Worm (Caenorhabditis elegans): Measurements from ENCODE around the gene osm-10.

The osm-10 gene

DNA sequence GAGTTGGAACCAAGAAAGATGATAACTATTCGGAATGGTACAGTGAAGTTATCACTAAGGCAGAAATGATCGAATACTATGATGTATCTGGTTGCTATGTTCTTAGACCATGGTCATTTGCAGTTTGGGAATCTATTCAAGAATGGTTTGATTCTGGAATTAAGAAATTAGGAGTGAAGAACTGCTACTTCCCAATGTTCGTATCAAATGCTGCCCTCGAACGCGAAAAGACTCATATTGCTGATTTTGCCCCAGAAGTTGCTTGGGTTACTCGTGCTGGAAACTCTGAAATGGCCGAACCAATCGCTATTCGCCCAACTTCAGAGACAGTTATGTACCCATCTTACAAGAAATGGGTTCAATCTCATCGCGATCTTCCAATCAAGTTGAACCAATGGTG lies 3.7 kb upstream of the osm-10 start:
- no peak for TF ChIP-seq pbrm-1 (GFP tag; IDR thresholded peaks at IDR 0.05)
- TF ChIP-seq nfya-2 (GFP tag; IDR thresholded peaks at IDR 0.05): no peak
- no peak for TF ChIP-seq hmg-1.2 (GFP tag; IDR thresholded peaks at IDR 0.05)
- TF ChIP-seq nhr-27 (tag; optimal IDR thresholded peaks at IDR 0.05): no peak
- TF ChIP-seq hlh-12 (tag; optimal IDR thresholded peaks at IDR 0.05): no peak
- TF ChIP-seq sdz-38 (tag; optimal IDR thresholded peaks at IDR 0.05): no peak
- no peak for TF ChIP-seq F10E7.11 (tag; optimal IDR thresholded peaks at IDR 0.05)
- TF ChIP-seq F52B5.7 (tag; optimal IDR thresholded peaks at IDR 0.05): no peak
- TF ChIP-seq lsy-27 (tag; optimal IDR thresholded peaks at IDR 0.05; ENCODE audit: borderline replicate concordance, insufficient read depth): no peak
- TF ChIP-seq nhr-120 (GFP tag; IDR thresholded peaks at IDR 0.05): no peak
- no peak for TF ChIP-seq lsl-1 (GFP tag; optimal IDR thresholded peaks at IDR 0.05)
- no peak for TF ChIP-seq nhr-80 (tag; optimal IDR thresholded peaks at IDR 0.05)
- TF ChIP-seq nfyb-1 (GFP tag; IDR thresholded peaks at IDR 0.05): no peak
- TF ChIP-seq mes-4 (tag; optimal IDR thresholded peaks at IDR 0.05): no peak
- no peak for TF ChIP-seq ceh-100 (GFP tag; IDR thresholded peaks at IDR 0.05)
- no peak for TF ChIP-seq bed-2 (GFP tag; IDR thresholded peaks at IDR 0.05)
- no peak for TF ChIP-seq ceh-91 (GFP tag; IDR thresholded peaks at IDR 0.05)
- no peak for TF ChIP-seq F57C9.4 (tag; optimal IDR thresholded peaks at IDR 0.05)
- no peak for TF ChIP-seq aptf-3 (GFP tag; IDR thresholded peaks at IDR 0.05)

DNA sequence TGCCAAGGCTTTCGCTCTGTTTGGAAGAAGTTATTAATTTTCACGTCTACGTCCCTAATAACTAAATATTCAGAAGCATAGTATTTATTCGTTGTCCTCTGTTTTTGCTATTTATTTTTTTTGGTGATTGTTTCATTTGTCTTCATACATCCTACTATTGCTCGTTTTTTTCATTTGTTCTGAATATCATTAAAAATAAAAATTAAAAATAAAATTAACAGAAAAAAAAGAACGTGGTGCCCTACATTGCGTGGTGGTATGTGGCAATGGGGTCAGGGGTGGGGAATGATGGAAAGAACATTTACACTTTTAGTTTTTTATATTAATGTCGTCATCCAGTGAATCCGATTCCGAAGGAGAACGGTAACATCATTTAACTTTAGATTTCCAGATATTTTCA lies 2.0 kb upstream of the osm-10 start, which contains the start of gene ztf-31:
Gene ztf-31 (plus strand): TSS at position 301 of the 400 bp plus-strand sequence.
- TF ChIP-seq snpc-1.3 (tag; optimal IDR thresholded peaks at IDR 0.05; ENCODE audit: insufficient read depth) (no peak), F39B2.1 (GFP tag; IDR thresholded peaks at IDR 0.05) (no peak)

DNA sequence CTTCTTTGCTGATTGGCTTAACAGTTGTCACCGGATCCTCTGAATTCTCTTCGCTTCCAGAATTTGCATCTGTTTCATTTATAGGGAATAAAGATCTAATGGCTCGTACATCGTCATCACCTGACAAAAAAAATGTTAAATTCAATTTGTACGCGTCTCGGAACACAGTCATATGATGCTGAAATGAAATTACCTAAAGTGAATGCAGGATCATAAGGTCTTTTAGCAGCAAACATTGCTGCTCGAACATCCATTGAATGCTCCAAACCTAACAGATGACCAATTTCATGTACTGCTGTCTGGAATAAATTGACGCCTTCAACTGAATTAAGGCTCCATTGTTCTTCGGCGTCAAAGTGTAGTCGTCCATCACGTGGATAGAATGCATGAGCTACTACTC lies 3.3 kb downstream of the osm-10 start:
- no peak for TF ChIP-seq F55B11.4 (tag; optimal IDR thresholded peaks at IDR 0.05; ENCODE audit: borderline replicate concordance, insufficient read depth)
- TF ChIP-seq chd-7 (tag; optimal IDR thresholded peaks at IDR 0.05): no peak
- no peak for TF ChIP-seq sea-2 (GFP tag; IDR thresholded peaks at IDR 0.05)
- TF ChIP-seq B0019.2 (GFP tag; conservative IDR thresholded peaks at IDR 0.05): no peak
- no peak for TF ChIP-seq akir-1 (GFP tag; optimal IDR thresholded peaks at IDR 0.05)
- no peak for TF ChIP-seq F49E8.2 (tag; optimal IDR thresholded peaks at IDR 0.05; ENCODE audit: insufficient read depth)
- TF ChIP-seq cebp-1 (GFP tag; IDR thresholded peaks at IDR 0.05): no peak
- TF ChIP-seq cebp-1 (tag; optimal IDR thresholded peaks at IDR 0.05): no peak
- no peak for TF ChIP-seq aptf-2 (GFP tag; conservative IDR thresholded peaks at IDR 0.05)
- no peak for TF ChIP-seq lag-1 (GFP tag; IDR thresholded peaks at IDR 0.05)
- TF ChIP-seq mel-28 (tag; optimal IDR thresholded peaks at IDR 0.05; ENCODE audit: borderline replicate concordance): no peak

DNA sequence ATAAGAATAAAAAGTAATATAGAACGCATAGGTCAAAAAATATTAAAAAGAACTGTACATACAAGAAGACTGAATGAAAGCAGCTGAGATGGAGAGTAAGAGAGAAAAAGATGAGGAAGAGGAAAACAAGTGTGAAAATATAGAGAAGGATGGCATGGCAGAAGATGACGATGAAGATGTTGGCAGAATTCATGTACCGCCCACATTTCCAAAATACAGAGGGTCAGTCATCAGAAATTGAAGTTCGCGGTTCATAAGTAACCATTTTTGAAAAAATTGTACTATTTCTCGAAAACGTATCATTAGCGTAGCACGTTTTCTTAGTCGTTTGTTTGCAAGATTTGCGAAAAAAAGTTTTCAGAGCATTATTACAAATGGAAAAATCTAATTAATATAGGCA lies 4.7 kb downstream of the osm-10 start, which contains the start of gene zmp-6:
Gene zmp-6 (minus strand): TSS at position 101 of the 400 bp plus-strand sequence.
- no peak for TF ChIP-seq egl-18 (GFP tag; IDR thresholded peaks at IDR 0.05)
- TF ChIP-seq nhr-90 (tag; optimal IDR thresholded peaks at IDR 0.05): no peak
- no peak for TF ChIP-seq rec-8 (tag; optimal IDR thresholded peaks at IDR 0.05)
